Worm (Caenorhabditis elegans): Measurements from ENCODE around the gene Y4C6B.3.
"Not testable (repeated sequence)": the region's sequence is repeated elsewhere in the genome, so short reads cannot be mapped to it uniquely, and the experiment has no call there.

The Y4C6B.3 gene

ce11 chrIV:5306040-5306439, 26.2 kb upstream of the Y4C6B.3 start, which contains the start of gene ZK354.8:
TSS of gene ZK354.8 (minus strand) at chrIV:5306140.
- TF ChIP-seq pes-1 (GFP tag; IDR thresholded peaks at IDR 0.05) (no peak), aly-1 (tag; optimal IDR thresholded peaks at IDR 0.05) (no peak), scrt-1 (GFP tag; IDR thresholded peaks at IDR 0.05) (no peak), ceh-36 (tag; optimal IDR thresholded peaks at IDR 0.05) (no peak), B0310.2 (tag; optimal IDR thresholded peaks at IDR 0.05) (no peak), flt-1 (GFP tag; IDR thresholded peaks at IDR 0.05) (no peak), hmbx-1 (tag; optimal IDR thresholded peaks at IDR 0.05) (no peak), ets-7 (tag; optimal IDR thresholded peaks at IDR 0.05) (no peak), tbx-37 (GFP tag; conservative IDR thresholded peaks at IDR 0.05) (no peak), tbx-11 (GFP tag; IDR thresholded peaks at IDR 0.05) (no peak), ama-1 (optimal IDR thresholded peaks at IDR 0.05) (no peak), ceh-13 (GFP tag; optimal IDR thresholded peaks at IDR 0.05) (no peak), hmg-4 (GFP tag; optimal IDR thresholded peaks at IDR 0.05) (no peak), hnd-1 (tag; optimal IDR thresholded peaks at IDR 0.05) (no peak), sea-1 (GFP tag; conservative IDR thresholded peaks at IDR 0.05) (no peak), F13C5.2 (tag; optimal IDR thresholded peaks at IDR 0.05) (no peak), tra-4 (tag; optimal IDR thresholded peaks at IDR 0.05) (no peak)

ce11 chrIV:5308046-5308643, 24.1 kb upstream of the Y4C6B.3 start, which contains the start of the genes ZK354.9 and msp-58:
TSS of gene ZK354.9 (minus strand) at chrIV:5308146.
TSS of gene msp-58 (plus strand) at chrIV:5308593.
- not testable (repeated sequence) for TF ChIP-seq aly-1 (tag; optimal IDR thresholded peaks at IDR 0.05); flt-1 (GFP tag; IDR thresholded peaks at IDR 0.05); ceh-36 (tag; optimal IDR thresholded peaks at IDR 0.05)

ce11 chrIV:5309742-5310141, 22.5 kb upstream of the Y4C6B.3 start, which contains the start of gene ZK354.3:
TSS of gene ZK354.3 (plus strand) at chrIV:5310042.
- TF ChIP-seq ceh-36 (tag; optimal IDR thresholded peaks at IDR 0.05) (no peak), hmg-4 (GFP tag; optimal IDR thresholded peaks at IDR 0.05) (no peak), aly-1 (tag; optimal IDR thresholded peaks at IDR 0.05) (no peak), ets-7 (tag; optimal IDR thresholded peaks at IDR 0.05) (no peak), pes-1 (GFP tag; IDR thresholded peaks at IDR 0.05) (no peak), hnd-1 (tag; optimal IDR thresholded peaks at IDR 0.05) (no peak), tbx-11 (GFP tag; IDR thresholded peaks at IDR 0.05) (no peak), F13C5.2 (tag; optimal IDR thresholded peaks at IDR 0.05) (no peak), ama-1 (optimal IDR thresholded peaks at IDR 0.05) (no peak), B0310.2 (tag; optimal IDR thresholded peaks at IDR 0.05) (no peak), tbx-37 (GFP tag; conservative IDR thresholded peaks at IDR 0.05) (no peak), ceh-13 (GFP tag; optimal IDR thresholded peaks at IDR 0.05) (no peak), sea-1 (GFP tag; conservative IDR thresholded peaks at IDR 0.05) (no peak), hmbx-1 (tag; optimal IDR thresholded peaks at IDR 0.05) (no peak), tra-4 (tag; optimal IDR thresholded peaks at IDR 0.05) (no peak), scrt-1 (GFP tag; IDR thresholded peaks at IDR 0.05) (no peak), flt-1 (GFP tag; IDR thresholded peaks at IDR 0.05) (no peak)

ce11 chrIV:5313011-5313410, 19.3 kb upstream of the Y4C6B.3 start, which contains the start of the genes msp-59 and ZK354.2:
TSS of gene msp-59 (minus strand) at chrIV:5313111.
TSS of gene ZK354.2 (plus strand) at chrIV:5313405.
- TF ChIP-seq F13C5.2 (tag; optimal IDR thresholded peaks at IDR 0.05); sea-1 (GFP tag; conservative IDR thresholded peaks at IDR 0.05); scrt-1 (GFP tag; IDR thresholded peaks at IDR 0.05): not testable (repeated sequence)

- not testable (repeated sequence) for TF ChIP-seq hmbx-1 (tag; optimal IDR thresholded peaks at IDR 0.05); tra-4 (tag; optimal IDR thresholded peaks at IDR 0.05); tbx-37 (GFP tag; conservative IDR thresholded peaks at IDR 0.05)
Measured at ce11 chrIV:5316223-5316622, 16.1 kb upstream of the Y4C6B.3 start, which contains the start of gene msp-65. TSS of gene msp-65 (plus strand) at chrIV:5316523.

ce11 chrIV:5317106-5317505, 15.2 kb upstream of the Y4C6B.3 start:
- no peak for TF ChIP-seq F13C5.2 (tag; optimal IDR thresholded peaks at IDR 0.05)
- TF ChIP-seq ama-1 (optimal IDR thresholded peaks at IDR 0.05), result no peak
- TF ChIP-seq flt-1 (GFP tag; IDR thresholded peaks at IDR 0.05), result no peak
- no peak for TF ChIP-seq pes-1 (GFP tag; IDR thresholded peaks at IDR 0.05)
- TF ChIP-seq hnd-1 (tag; optimal IDR thresholded peaks at IDR 0.05), result no peak
- TF ChIP-seq ceh-36 (tag; optimal IDR thresholded peaks at IDR 0.05), result no peak
- no peak for TF ChIP-seq sea-1 (GFP tag; conservative IDR thresholded peaks at IDR 0.05)
- no peak for TF ChIP-seq scrt-1 (GFP tag; IDR thresholded peaks at IDR 0.05)
- no peak for TF ChIP-seq tbx-11 (GFP tag; IDR thresholded peaks at IDR 0.05)
- TF ChIP-seq tra-4 (tag; optimal IDR thresholded peaks at IDR 0.05), result no peak
- no peak for TF ChIP-seq hmbx-1 (tag; optimal IDR thresholded peaks at IDR 0.05)
- no peak for TF ChIP-seq ets-7 (tag; optimal IDR thresholded peaks at IDR 0.05)
- TF ChIP-seq ceh-13 (GFP tag; optimal IDR thresholded peaks at IDR 0.05), result no peak
- no peak for TF ChIP-seq tbx-37 (GFP tag; conservative IDR thresholded peaks at IDR 0.05)
- TF ChIP-seq B0310.2 (tag; optimal IDR thresholded peaks at IDR 0.05), result no peak
- TF ChIP-seq hmg-4 (GFP tag; optimal IDR thresholded peaks at IDR 0.05), result no peak
- TF ChIP-seq aly-1 (tag; optimal IDR thresholded peaks at IDR 0.05), result no peak

- no peak for TF ChIP-seq tbx-37 (GFP tag; conservative IDR thresholded peaks at IDR 0.05)
- TF ChIP-seq tbx-11 (GFP tag; IDR thresholded peaks at IDR 0.05), result no peak
- no peak for TF ChIP-seq hmg-4 (GFP tag; optimal IDR thresholded peaks at IDR 0.05)
- no peak for TF ChIP-seq ceh-36 (tag; optimal IDR thresholded peaks at IDR 0.05)
- no peak for TF ChIP-seq F13C5.2 (tag; optimal IDR thresholded peaks at IDR 0.05)
- no peak for TF ChIP-seq hmbx-1 (tag; optimal IDR thresholded peaks at IDR 0.05)
- no peak for TF ChIP-seq sea-1 (GFP tag; conservative IDR thresholded peaks at IDR 0.05)
- TF ChIP-seq flt-1 (GFP tag; IDR thresholded peaks at IDR 0.05), result no peak
- no peak for TF ChIP-seq scrt-1 (GFP tag; IDR thresholded peaks at IDR 0.05)
- no peak for TF ChIP-seq tra-4 (tag; optimal IDR thresholded peaks at IDR 0.05)
- TF ChIP-seq ama-1 (optimal IDR thresholded peaks at IDR 0.05), result no peak
- TF ChIP-seq aly-1 (tag; optimal IDR thresholded peaks at IDR 0.05), result no peak
- no peak for TF ChIP-seq hnd-1 (tag; optimal IDR thresholded peaks at IDR 0.05)
- no peak for TF ChIP-seq pes-1 (GFP tag; IDR thresholded peaks at IDR 0.05)
- no peak for TF ChIP-seq ceh-13 (GFP tag; optimal IDR thresholded peaks at IDR 0.05)
- TF ChIP-seq B0310.2 (tag; optimal IDR thresholded peaks at IDR 0.05), result no peak
- TF ChIP-seq ets-7 (tag; optimal IDR thresholded peaks at IDR 0.05), result no peak
Measured at ce11 chrIV:5318835-5319303, 13.4 kb upstream of the Y4C6B.3 start, which contains the start of gene slc-46A. TSS of gene slc-46A (plus strand) at chrIV:5319253.

Measured in whole organism, early embryonic.